Worm (Caenorhabditis elegans) whole organism, midembryonic: ENCODE results near the gene C07E3.3.

Experiments used
- T22C8.4 ChIP-seq: fragments of 200-800 bp; sonication (Bioruptor generic); IDR thresholded peaks from 2 replicates; pipeline ENCODE4 v1.3.6; 2022; ENCODE audit warnings: missing genetic modification characterization, missing compliant biosample characterization
- cog-1 ChIP-seq: sonication (generic microtip); optimal IDR thresholded peaks from 2 replicates; lab custom pipeline; 2016; ENCODE audit warnings: missing genetic modification characterization, missing compliant biosample characterization
- flt-1 ChIP-seq: fragments of 200-800 bp; sonication (Bioruptor generic); IDR thresholded peaks from 2 replicates; pipeline ENCODE4 v1.3.6; 2022; ENCODE audit warnings: missing genetic modification characterization, missing compliant biosample characterization
- ref-1 ChIP-seq: fragments of 200-800 bp; sonication (Bioruptor generic); conservative IDR thresholded peaks from 2 replicates; pipeline ENCODE4 v1.3.6; 2022; ENCODE audit warnings: missing genetic modification reagents, missing genetic modification characterization, missing compliant biosample characterization
- ztf-23 ChIP-seq: fragments of 200-800 bp; sonication (Bioruptor generic); IDR thresholded peaks from 2 replicates; pipeline ENCODE4 v1.3.6; 2022; ENCODE audit warnings: missing genetic modification reagents, missing genetic modification characterization, missing compliant biosample characterization
- ztf-29 ChIP-seq: fragments of 200-800 bp; sonication (Bioruptor generic); IDR thresholded peaks from 2 replicates; pipeline ENCODE4 v1.3.6; 2022; ENCODE audit warnings: missing genetic modification reagents, missing genetic modification characterization, missing compliant biosample characterization

- TF ChIP-seq ref-1 (GFP tag; lab: Robert Waterston, UW) (no peak), cog-1 (tag; lab: Kevin White, UChicago) (no peak), ztf-23 (GFP tag; lab: Robert Waterston, UW) (no peak), flt-1 (no peak), T22C8.4 (GFP tag; lab: Robert Waterston, UW) (no peak), ztf-29 (no peak)
Measured at ce11 chrII:10393282-10394179, 36.2 kb upstream of the C07E3.3 start, which contains the start of gene gpd-1.
